Worm (Caenorhabditis elegans) whole organism, early embryonic: ENCODE results near the gene gly-1.

Source experiments
- F13C5.2 ChIP-seq: sonication (generic microtip); optimal IDR thresholded peaks from 2 replicates; lab custom pipeline; 2017; ENCODE audit warnings: mild to moderate bottlenecking, missing genetic modification characterization, inconsistent platforms, missing compliant biosample characterization
- aly-1 ChIP-seq: sonication (generic microtip); optimal IDR thresholded peaks from 2 replicates; lab custom pipeline; 2016; ENCODE audit warnings: missing genetic modification characterization, missing compliant biosample characterization
- ama-1 ChIP-seq: fragments of 150-350 bp; optimal IDR thresholded peaks from 2 replicates; lab custom pipeline; 2014
- ceh-36 ChIP-seq: sonication (generic microtip); optimal IDR thresholded peaks from 2 replicates; lab custom pipeline; 2016; ENCODE audit warnings: missing genetic modification characterization, inconsistent platforms, missing compliant biosample characterization
- ets-7 ChIP-seq: sonication (generic microtip); optimal IDR thresholded peaks from 2 replicates; lab custom pipeline; 2016; ENCODE audit warnings: missing genotype, missing genetic modification characterization, missing compliant biosample characterization
- flt-1 ChIP-seq: fragments of 200-800 bp; sonication (Bioruptor generic); IDR thresholded peaks from 2 replicates; pipeline ENCODE4 v1.3.6; 2022; ENCODE audit warnings: missing genetic modification characterization, missing compliant biosample characterization
- scrt-1 ChIP-seq: fragments of 200-800 bp; sonication (Bioruptor generic); IDR thresholded peaks from 2 replicates; pipeline ENCODE4 v1.3.6; 2022; ENCODE audit warnings: missing genetic modification characterization, missing compliant biosample characterization
- tbx-37 ChIP-seq: fragments of 200-800 bp; sonication (Bioruptor generic); conservative IDR thresholded peaks from 2 replicates; pipeline ENCODE4 v1.3.6; 2022; ENCODE audit warnings: missing genetic modification reagents, missing genetic modification characterization, missing compliant biosample characterization

DNA sequence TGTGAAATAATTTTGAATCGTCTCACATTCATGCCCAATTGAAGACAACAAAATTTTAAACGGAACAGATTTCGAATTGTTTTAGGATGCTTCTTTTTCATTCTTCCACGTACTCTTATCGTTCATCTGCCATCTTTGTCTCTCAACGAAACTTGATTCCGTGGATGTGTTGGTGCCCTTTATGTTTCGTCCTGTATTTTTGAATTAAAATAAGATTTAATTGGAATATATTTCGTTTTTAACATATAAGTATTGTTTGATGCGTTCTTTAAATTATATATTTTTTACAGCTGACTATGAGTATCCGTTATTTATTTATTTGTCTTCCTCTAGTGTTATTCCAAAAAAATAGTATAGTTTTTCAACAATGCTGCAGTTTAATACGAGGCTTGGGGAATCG, at the start of gene gly-1:
- TF ChIP-seq aly-1 (tag; lab: Kevin White, UChicago) (no peak), flt-1 (GFP tag; lab: Robert Waterston, UW) (no peak), ets-7 (no peak), ama-1 (lab: Kevin White, UChicago) (no peak), ceh-36 (tag; lab: Kevin White, UChicago) (no peak), tbx-37 (GFP tag; lab: Robert Waterston, UW) (no peak), scrt-1 (GFP tag; lab: Robert Waterston, UW) (no peak), F13C5.2 (tag; lab: Kevin White, UChicago) (no peak)
